Worm (Caenorhabditis elegans) whole organism, L4 larva: ENCODE measurements around the gene F33H12.7.

Experiments used
- ama-1 ChIP-seq: fragments of 150-350 bp; optimal IDR thresholded peaks from 2 replicates; lab custom pipeline; 2014; ENCODE audit warnings: inconsistent platforms, mixed read lengths
- nhr-25 ChIP-seq: sonication (generic microtip); optimal IDR thresholded peaks from 2 replicates; lab custom pipeline; 2017; ENCODE audit warnings: missing genetic modification characterization, mild to moderate bottlenecking, missing compliant biosample characterization, antibody characterized with exemption, moderate library complexity, borderline replicate concordance; ENCODE audit not compliant: insufficient read depth

DNA sequence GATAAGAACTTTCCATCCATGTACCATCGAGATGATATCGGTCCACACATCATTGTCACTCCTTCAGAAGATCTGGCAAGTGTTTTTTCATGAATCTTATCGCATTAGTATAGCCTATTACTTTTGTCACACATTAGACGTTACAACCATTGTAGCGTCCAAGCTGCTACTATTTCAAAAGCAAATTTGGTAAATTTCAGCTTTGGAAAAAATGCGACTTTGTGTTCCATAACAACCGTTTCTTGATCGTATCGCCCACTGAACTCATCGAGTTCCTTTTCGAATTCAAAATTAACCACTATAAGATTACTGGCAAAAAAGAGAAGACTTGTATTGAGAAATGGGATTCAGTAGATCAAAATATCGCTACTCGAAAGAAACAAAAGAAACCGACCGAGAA is 33.7 kb downstream of the F33H12.7 start:
- no peak for TF ChIP-seq ama-1
- no peak for TF ChIP-seq nhr-25 (tag; lab: Kevin White, UChicago)
